Fruit fly (Drosophila melanogaster): ENCODE data around the gene CG13481.

The CG13481 gene

dm6 chr3L:14354285-14355092 lies 15.0 kb downstream of the CG13481 start:
- TF ChIP-seq CG12605 (GFP tag; IDR thresholded peaks at IDR 0.05) = no peak
- TF ChIP-seq CG17806 (tag; optimal IDR thresholded peaks at IDR 0.05) = no peak
- TF ChIP-seq CG8159 (tag; optimal IDR thresholded peaks at IDR 0.05) = no peak
- peak; percentile 47 for TF ChIP-seq CG14655 (GFP tag; optimal IDR thresholded peaks at IDR 0.05)
- TF ChIP-seq Ets98B (GFP tag; IDR thresholded peaks at IDR 0.05) = no peak
- no peak for TF ChIP-seq rn (GFP tag; IDR thresholded peaks at IDR 0.05)
- no peak for TF ChIP-seq EcR (GFP tag; optimal IDR thresholded peaks at IDR 0.05)
- TF ChIP-seq CG8301 (tag; optimal IDR thresholded peaks at IDR 0.05) = peak; percentile 15
- TF ChIP-seq Pif1B (GFP tag; optimal IDR thresholded peaks at IDR 0.05) = no peak
- TF ChIP-seq CG9948 (tag; optimal IDR thresholded peaks at IDR 0.05) = no peak
- no peak for TF ChIP-seq CG13204 (GFP tag; optimal IDR thresholded peaks at IDR 0.05)
- TF ChIP-seq Pif1A (GFP tag; optimal IDR thresholded peaks at IDR 0.05) = peak; percentile 4
- no peak for TF ChIP-seq Snoo (tag; optimal IDR thresholded peaks at IDR 0.05)
- no peak for TF ChIP-seq CG4496 (GFP tag; IDR thresholded peaks at IDR 0.05)

DNA sequence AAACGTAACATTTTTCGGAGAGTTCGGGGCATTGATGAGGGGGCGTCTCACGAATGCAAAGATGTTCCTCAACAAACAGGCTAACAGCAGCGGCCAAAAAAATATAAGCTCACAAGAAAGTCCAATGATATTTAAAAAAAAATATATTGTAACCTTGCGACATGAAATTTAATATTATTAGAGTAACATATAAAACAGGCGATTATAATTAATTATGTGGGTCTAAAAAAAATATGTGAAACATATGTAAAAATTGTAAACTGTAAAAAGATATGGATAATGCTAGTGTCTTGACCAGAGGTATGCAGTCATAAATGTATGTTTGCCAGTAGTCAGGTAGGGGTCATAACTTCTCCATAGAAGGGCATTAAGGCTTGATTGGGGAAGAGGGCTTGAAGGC lies 16.3 kb downstream of the CG13481 start:
- TF ChIP-seq gl (tag; optimal IDR thresholded peaks at IDR 0.05) (no peak), CG14655 (GFP tag; optimal IDR thresholded peaks at IDR 0.05) (peak; percentile 61), rn (GFP tag; IDR thresholded peaks at IDR 0.05) (no peak), Ets98B (GFP tag; IDR thresholded peaks at IDR 0.05) (no peak), CG34367 (tag; optimal IDR thresholded peaks at IDR 0.05) (peak; percentile 35), fd96Ca (GFP tag; IDR thresholded peaks at IDR 0.05) (no peak), CG13204 (GFP tag; optimal IDR thresholded peaks at IDR 0.05) (no peak), D1 (tag; optimal IDR thresholded peaks at IDR 0.05) (peak; percentile 8), CG9948 (tag; optimal IDR thresholded peaks at IDR 0.05) (peak; percentile 62), CG8301 (tag; optimal IDR thresholded peaks at IDR 0.05) (peak; percentile 54), CG32121 (GFP tag; IDR thresholded peaks at IDR 0.05) (no peak), EcR (GFP tag; optimal IDR thresholded peaks at IDR 0.05) (no peak), Pif1B (GFP tag; optimal IDR thresholded peaks at IDR 0.05) (peak; percentile 34), CG12605 (GFP tag; IDR thresholded peaks at IDR 0.05) (no peak), CG15710 (tag; optimal IDR thresholded peaks at IDR 0.05) (peak; percentile 52), Snoo (tag; optimal IDR thresholded peaks at IDR 0.05) (peak; percentile 32), CG4496 (GFP tag; IDR thresholded peaks at IDR 0.05) (0 out of 3 replicates have a peak, but pooled peaks have one; percentile 19), CG17806 (tag; optimal IDR thresholded peaks at IDR 0.05) (peak; percentile 52), CG8159 (tag; optimal IDR thresholded peaks at IDR 0.05) (peak; percentile 56), Pif1A (GFP tag; optimal IDR thresholded peaks at IDR 0.05) (peak; percentile 31), CG10348 (GFP tag; IDR thresholded peaks at IDR 0.05) (no peak)

dm6 chr3L:14350814-14351213 lies 18.7 kb downstream of the CG13481 start:
- TF ChIP-seq Pif1A (GFP tag; optimal IDR thresholded peaks at IDR 0.05) (peak; percentile 47), EcR (GFP tag; optimal IDR thresholded peaks at IDR 0.05) (no peak), CG8301 (tag; optimal IDR thresholded peaks at IDR 0.05) (peak; percentile 14), fd96Ca (GFP tag; IDR thresholded peaks at IDR 0.05) (0 out of 3 replicates have a peak, but pooled peaks have one; percentile 39), Ets98B (GFP tag; IDR thresholded peaks at IDR 0.05) (no peak), CG14655 (GFP tag; optimal IDR thresholded peaks at IDR 0.05) (peak; percentile 68), CG15710 (tag; optimal IDR thresholded peaks at IDR 0.05) (peak; percentile 71), CG9948 (tag; optimal IDR thresholded peaks at IDR 0.05) (peak; percentile 68), CG17806 (tag; optimal IDR thresholded peaks at IDR 0.05) (peak; percentile 54), rn (GFP tag; IDR thresholded peaks at IDR 0.05) (no peak), CG8159 (tag; optimal IDR thresholded peaks at IDR 0.05) (peak; percentile 71), CG34367 (tag; optimal IDR thresholded peaks at IDR 0.05) (peak; percentile 64), CG4496 (GFP tag; IDR thresholded peaks at IDR 0.05) (no peak), D1 (tag; optimal IDR thresholded peaks at IDR 0.05) (peak; percentile 21)

DNA sequence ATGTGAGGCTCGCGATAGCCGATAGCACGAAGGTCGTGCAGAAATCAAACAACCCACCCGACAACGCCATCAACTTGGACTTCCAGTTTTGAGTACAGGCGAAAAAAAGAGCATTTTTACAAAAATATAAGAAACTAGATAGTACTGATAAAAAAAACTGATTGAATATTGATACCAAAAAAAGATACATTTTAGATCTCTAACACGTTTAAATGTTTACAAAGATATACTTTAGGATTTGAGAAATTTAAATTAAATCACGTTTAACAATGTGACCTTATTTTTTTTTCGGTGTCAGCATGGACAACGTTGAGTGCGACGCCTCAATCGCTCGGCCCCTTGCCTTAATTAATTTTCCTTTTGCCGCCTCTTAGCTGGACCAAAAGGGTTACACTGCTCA lies 19.3 kb downstream of the CG13481 start:
- TF ChIP-seq Snoo (tag; optimal IDR thresholded peaks at IDR 0.05) (peak; percentile 21), CG10348 (GFP tag; IDR thresholded peaks at IDR 0.05) (no peak), CG34367 (tag; optimal IDR thresholded peaks at IDR 0.05) (peak; percentile 41), CG17806 (tag; optimal IDR thresholded peaks at IDR 0.05) (peak; percentile 68), CG13204 (GFP tag; optimal IDR thresholded peaks at IDR 0.05) (no peak), CG8159 (tag; optimal IDR thresholded peaks at IDR 0.05) (peak; percentile 69), Pif1A (GFP tag; optimal IDR thresholded peaks at IDR 0.05) (peak; percentile 3), CG15710 (tag; optimal IDR thresholded peaks at IDR 0.05) (peak; percentile 58), CG9948 (tag; optimal IDR thresholded peaks at IDR 0.05) (peak; percentile 63), CG4496 (GFP tag; IDR thresholded peaks at IDR 0.05) (no peak; the same call in 2 of the 3 replicates), Pif1B (GFP tag; optimal IDR thresholded peaks at IDR 0.05) (peak; percentile 9), rn (GFP tag; IDR thresholded peaks at IDR 0.05) (no peak), CG12605 (GFP tag; IDR thresholded peaks at IDR 0.05) (no peak), CG8301 (tag; optimal IDR thresholded peaks at IDR 0.05) (peak; percentile 27), fd96Ca (GFP tag; IDR thresholded peaks at IDR 0.05) (no peak), EcR (GFP tag; optimal IDR thresholded peaks at IDR 0.05) (no peak), gl (tag; optimal IDR thresholded peaks at IDR 0.05) (peak; percentile 13), CG14655 (GFP tag; optimal IDR thresholded peaks at IDR 0.05) (peak; percentile 42), D1 (tag; optimal IDR thresholded peaks at IDR 0.05) (no peak), CG32121 (GFP tag; IDR thresholded peaks at IDR 0.05) (no peak), Ets98B (GFP tag; IDR thresholded peaks at IDR 0.05) (no peak)

DNA sequence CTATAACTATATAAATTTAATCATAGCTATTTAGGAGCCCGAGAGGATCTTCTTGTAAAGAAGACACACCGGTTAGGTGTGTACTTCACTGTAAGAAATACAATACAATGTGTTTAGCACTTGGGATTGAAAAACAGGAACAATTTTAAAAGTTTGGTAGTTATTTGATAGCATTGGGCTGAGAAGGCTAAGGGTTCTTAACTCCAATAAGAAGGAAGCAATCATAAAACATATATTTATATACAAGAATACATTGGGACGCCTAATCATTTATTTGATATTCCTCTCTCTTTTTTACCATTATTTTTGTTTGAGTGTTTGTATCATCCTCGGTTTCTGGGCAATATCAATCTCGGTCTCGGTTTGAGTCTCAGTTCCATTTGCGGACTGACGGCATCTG lies 23.0 kb downstream of the CG13481 start:
- peak; percentile 20 for TF ChIP-seq CG8159 (tag; optimal IDR thresholded peaks at IDR 0.05)
- peak; percentile 0 for TF ChIP-seq CG15710 (tag; optimal IDR thresholded peaks at IDR 0.05)
- peak; percentile 54 for TF ChIP-seq CG8301 (tag; optimal IDR thresholded peaks at IDR 0.05)
- TF ChIP-seq CG17806 (tag; optimal IDR thresholded peaks at IDR 0.05) = peak; percentile 3
- TF ChIP-seq D1 (tag; optimal IDR thresholded peaks at IDR 0.05) = no peak
- TF ChIP-seq Pif1B (GFP tag; optimal IDR thresholded peaks at IDR 0.05) = peak; percentile 10
- peak; percentile 67 for TF ChIP-seq CG14655 (GFP tag; optimal IDR thresholded peaks at IDR 0.05)
- TF ChIP-seq CG12605 (GFP tag; IDR thresholded peaks at IDR 0.05) = no peak

All from whole organism, pupa.